Worm (Caenorhabditis elegans): ENCODE measurements around the gene glb-33.

DNA sequence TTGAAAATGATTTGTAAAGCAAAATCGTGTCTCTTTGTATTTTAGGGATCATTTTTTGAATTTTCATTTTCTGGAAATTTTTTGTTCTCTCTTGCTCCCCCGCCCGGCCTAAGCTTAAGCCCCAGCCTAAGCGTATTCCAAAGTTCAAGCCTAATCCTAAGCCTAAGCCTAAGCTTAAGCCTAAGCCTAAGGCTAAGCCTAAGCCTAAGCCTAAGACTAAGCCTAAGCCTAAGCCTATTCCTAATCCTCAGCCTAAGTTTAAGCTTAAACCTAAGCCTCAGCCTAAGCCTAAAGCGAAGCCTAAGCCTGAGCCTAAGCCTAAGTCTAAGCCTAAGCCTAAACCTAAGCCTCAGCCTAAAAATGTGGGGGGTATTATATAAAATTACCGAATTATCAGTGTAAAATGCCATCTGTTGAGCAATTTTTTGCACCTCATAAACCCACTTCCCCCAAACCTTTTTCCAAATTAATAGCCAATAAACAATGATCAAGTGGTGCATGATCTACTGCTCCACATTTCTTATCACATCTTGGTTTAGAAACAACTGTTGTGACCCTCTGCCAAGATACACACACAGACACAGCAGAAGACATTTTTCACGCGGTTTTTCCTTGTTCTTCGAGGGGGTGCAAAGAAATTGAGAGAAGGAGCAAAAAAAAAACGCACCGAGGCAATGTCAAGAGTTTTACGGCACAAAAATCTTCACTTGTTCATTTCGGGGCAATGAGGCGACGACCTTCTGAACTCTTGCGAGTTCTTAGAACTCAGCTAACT is 10.5 kb upstream of the glb-33 start:
- TF ChIP-seq hmbx-1 (tag; optimal IDR thresholded peaks at IDR 0.05) (no peak), ceh-13 (GFP tag; optimal IDR thresholded peaks at IDR 0.05) (no peak)

Data from whole organism, early embryonic.